Worm (Caenorhabditis elegans) whole organism, L3 larva: ENCODE measurements around the gene sptl-1.
"Not testable (repeated sequence)": the region's sequence is repeated elsewhere in the genome, so short reads cannot be mapped to it uniquely, and the experiment has no call there.

Experiments
- R02D3.7 ChIP-seq: fragments of 150-350 bp; optimal IDR thresholded peaks from 2 replicates; lab custom pipeline; 2014; ENCODE audit warnings: missing biosample characterization, missing genetic modification characterization
- ZK546.5 ChIP-seq: sonication (generic microtip); optimal IDR thresholded peaks from 2 replicates; lab custom pipeline; 2017; ENCODE audit warnings: missing biosample characterization, missing genetic modification characterization
- ama-1 ChIP-seq: fragments of 150-350 bp; optimal IDR thresholded peaks from 2 replicates; lab custom pipeline; 2018
- ceh-82 ChIP-seq: fragments of 150-350 bp; optimal IDR thresholded peaks from 2 replicates; lab custom pipeline; 2014; ENCODE audit warnings: missing biosample characterization, missing genetic modification characterization
- ceh-9 ChIP-seq: sonication (generic microtip); optimal IDR thresholded peaks from 2 replicates; lab custom pipeline; 2018; ENCODE audit warnings: missing biosample characterization, missing genetic modification characterization
- daf-12 ChIP-seq: fragments of 150-350 bp; optimal IDR thresholded peaks from 2 replicates; lab custom pipeline; 2014; ENCODE audit warnings: missing biosample characterization, missing genetic modification reagents, missing genetic modification characterization
- egl-27 ChIP-seq: sonication (generic microtip); optimal IDR thresholded peaks from 4 replicates; lab custom pipeline; 2017; ENCODE audit warnings: missing biosample characterization, missing genetic modification reagents, missing genetic modification characterization
- egl-5 ChIP-seq: fragments of 150-350 bp; optimal IDR thresholded peaks from 2 replicates; lab custom pipeline; 2017; ENCODE audit warnings: missing biosample characterization, missing genetic modification reagents, missing genetic modification characterization, inconsistent platforms
- elt-1 ChIP-seq: fragments of 150-350 bp; optimal IDR thresholded peaks from 2 replicates; lab custom pipeline; 2014; ENCODE audit warnings: missing biosample characterization, missing genetic modification characterization
- elt-2 ChIP-seq: sonication (generic microtip); optimal IDR thresholded peaks from 2 replicates; lab custom pipeline; 2016; ENCODE audit warnings: missing genetic modification reagents, mild to moderate bottlenecking, missing genetic modification characterization, missing compliant biosample characterization
- elt-3 ChIP-seq, 3 experiments: fragments of 150-350 bp in 1 of 3; sonication (generic microtip) in 2 of 3; optimal IDR thresholded peaks; 2 replicates in 2 of 3; 4 replicates in 1 of 3; lab custom pipeline; 2014 to 2017; ENCODE audit warnings: missing biosample characterization in 3 of 3, missing genetic modification characterization in 3 of 3
- fkh-10 ChIP-seq: sonication (generic microtip); optimal IDR thresholded peaks from 2 replicates; lab custom pipeline; 2017; ENCODE audit warnings: missing biosample characterization, missing genetic modification reagents, missing genetic modification characterization
- fkh-2 ChIP-seq: fragments of 150-350 bp; optimal IDR thresholded peaks from 2 replicates; lab custom pipeline; 2014; ENCODE audit warnings: missing biosample characterization, missing genetic modification reagents, missing genetic modification characterization
- hmg-11 ChIP-seq: sonication (generic microtip); optimal IDR thresholded peaks from 2 replicates; lab custom pipeline; 2016; ENCODE audit warnings: missing genetic modification characterization, missing compliant biosample characterization
- jun-1 ChIP-seq: fragments of 150-350 bp; optimal IDR thresholded peaks from 2 replicates; lab custom pipeline; 2014; ENCODE audit warnings: missing biosample characterization, missing genetic modification reagents, missing genetic modification characterization
- lin-15B ChIP-seq: fragments of 150-350 bp; optimal IDR thresholded peaks from 2 replicates; lab custom pipeline; 2014; ENCODE audit warnings: missing biosample characterization, missing genetic modification characterization
- lsy-12 ChIP-seq: sonication (generic microtip); optimal IDR thresholded peaks from 2 replicates; lab custom pipeline; 2016; ENCODE audit warnings: mild to moderate bottlenecking, missing genetic modification characterization, missing compliant biosample characterization
- mdl-1 ChIP-seq: fragments of 150-350 bp; optimal IDR thresholded peaks from 2 replicates; lab custom pipeline; 2014; ENCODE audit warnings: missing biosample characterization, missing genetic modification characterization
- mml-1 ChIP-seq: fragments of 150-350 bp; sonication (generic microtip); optimal IDR thresholded peaks from 3 replicates; lab custom pipeline; 2014; ENCODE audit warnings: missing biosample characterization, missing genetic modification characterization
- nfya-1 ChIP-seq: sonication (generic microtip); optimal IDR thresholded peaks from 2 replicates; lab custom pipeline; 2017; ENCODE audit warnings: missing genetic modification characterization, mild to moderate bottlenecking, missing compliant biosample characterization, antibody characterized with exemption, moderate library complexity; ENCODE audit not compliant: insufficient read depth
- nhr-11 ChIP-seq: fragments of 150-350 bp; optimal IDR thresholded peaks from 2 replicates; lab custom pipeline; 2014; ENCODE audit warnings: missing biosample characterization, missing genetic modification characterization
- nhr-23 ChIP-seq: fragments of 150-350 bp; optimal IDR thresholded peaks from 2 replicates; lab custom pipeline; 2014; ENCODE audit warnings: missing biosample characterization, missing genetic modification reagents, missing genetic modification characterization
- nhr-237 ChIP-seq: fragments of 150-350 bp; optimal IDR thresholded peaks from 2 replicates; lab custom pipeline; 2014; ENCODE audit warnings: missing biosample characterization, missing genetic modification characterization
- nhr-25 ChIP-seq: sonication (generic microtip); optimal IDR thresholded peaks from 2 replicates; lab custom pipeline; 2017; ENCODE audit warnings: missing biosample characterization, missing genetic modification characterization
- nhr-43 ChIP-seq: sonication (generic microtip); optimal IDR thresholded peaks from 2 replicates; lab custom pipeline; 2016; ENCODE audit warnings: mild to moderate bottlenecking, missing genetic modification characterization, missing compliant biosample characterization; ENCODE audit not compliant: poor library complexity, severe bottlenecking
- pha-4 ChIP-seq: fragments of 150-350 bp; optimal IDR thresholded peaks from 2 replicates; lab custom pipeline; 2014; ENCODE audit warnings: missing biosample characterization, missing genetic modification reagents, missing genetic modification characterization
- pqm-1 ChIP-seq: fragments of 150-350 bp; optimal IDR thresholded peaks from 2 replicates; lab custom pipeline; 2017; ENCODE audit warnings: missing biosample characterization, missing genetic modification characterization, inconsistent platforms
- skn-1 ChIP-seq: fragments of 150-350 bp; optimal IDR thresholded peaks from 2 replicates; lab custom pipeline; 2014; ENCODE audit warnings: missing biosample characterization, missing genetic modification characterization
- snpc-4 ChIP-seq: fragments of 150-350 bp; optimal IDR thresholded peaks from 2 replicates; lab custom pipeline; 2014; ENCODE audit warnings: missing biosample characterization, missing genetic modification characterization
- tbx-2 ChIP-seq: sonication (generic microtip); optimal IDR thresholded peaks from 2 replicates; lab custom pipeline; 2016; ENCODE audit warnings: mild to moderate bottlenecking, missing genetic modification characterization, missing compliant biosample characterization
- unc-62 ChIP-seq: fragments of 150-350 bp; sonication (generic microtip); optimal IDR thresholded peaks from 4 replicates; lab custom pipeline; 2014; ENCODE audit warnings: missing biosample characterization, missing genetic modification reagents, missing genetic modification characterization
- ztf-11 ChIP-seq: fragments of 150-350 bp; optimal IDR thresholded peaks from 2 replicates; lab custom pipeline; 2014; ENCODE audit warnings: missing biosample characterization, missing genetic modification characterization

sptl-1 gene

DNA sequence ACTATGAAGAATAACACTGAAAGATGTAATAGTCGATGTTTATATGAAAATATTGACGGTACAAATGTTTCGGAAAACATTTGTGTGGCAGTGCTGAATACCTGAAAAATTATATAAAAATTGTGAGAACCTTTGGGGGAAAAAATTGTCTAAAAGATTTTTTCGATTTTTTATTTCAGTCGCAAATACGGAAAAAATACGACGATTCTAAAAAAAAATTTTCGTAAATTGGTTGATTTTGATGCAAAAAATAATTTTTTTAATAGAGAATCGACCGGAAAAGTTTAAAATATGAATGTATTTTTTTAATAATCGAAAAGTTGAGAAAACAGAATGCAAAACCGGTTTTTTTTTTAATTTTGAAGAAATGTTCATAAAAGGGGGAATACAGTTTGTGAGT lies 43.7 kb downstream of the sptl-1 start, which contains the start of gene C50D2.7:
Gene C50D2.7, minus strand, starts transcription at position 101 of the 400 bp plus-strand sequence.
- TF ChIP-seq snpc-4 (no peak), elt-3 (tag; optimal IDR thresholded peaks at IDR 0.05; lab: Kevin White, UChicago) (no peak)
- TF ChIP-seq, all 47 proteins: peak for 0

ce11 chrII:97992-98763 lies 46.7 kb downstream of the sptl-1 start, which contains the start of the genes luc-7L3 and sftb-6:
TSS of gene luc-7L3 (minus strand) at chrII:98027.
TSS of gene sftb-6 (plus strand) at chrII:98404.
- peak; percentile 70 for TF ChIP-seq hmg-11 (tag; lab: Kevin White, UChicago)
- peak; percentile 43 for TF ChIP-seq nfya-1 (tag; lab: Kevin White, UChicago)
- TF ChIP-seq lsy-12 (tag; lab: Kevin White, UChicago) = no peak
- peak; percentile 73 for TF ChIP-seq lin-15B (tag; lab: Kevin White, UChicago)
- peak; percentile 95 for TF ChIP-seq R02D3.7 (tag; lab: Kevin White, UChicago)
- peak; percentile 30 for TF ChIP-seq elt-2 (tag; lab: Kevin White, UChicago)
- TF ChIP-seq ztf-11 (tag; lab: Kevin White, UChicago) = no peak
- TF ChIP-seq jun-1 (tag; lab: Kevin White, UChicago) = no peak
- peak; percentile 28 for TF ChIP-seq snpc-4
- peak; percentile 37 for TF ChIP-seq skn-1
- no peak for TF ChIP-seq nhr-43
- TF ChIP-seq pha-4 (tag; lab: Kevin White, UChicago) = peak; percentile 66
- TF ChIP-seq nhr-23 (tag; lab: Kevin White, UChicago) = peak; percentile 45

DNA sequence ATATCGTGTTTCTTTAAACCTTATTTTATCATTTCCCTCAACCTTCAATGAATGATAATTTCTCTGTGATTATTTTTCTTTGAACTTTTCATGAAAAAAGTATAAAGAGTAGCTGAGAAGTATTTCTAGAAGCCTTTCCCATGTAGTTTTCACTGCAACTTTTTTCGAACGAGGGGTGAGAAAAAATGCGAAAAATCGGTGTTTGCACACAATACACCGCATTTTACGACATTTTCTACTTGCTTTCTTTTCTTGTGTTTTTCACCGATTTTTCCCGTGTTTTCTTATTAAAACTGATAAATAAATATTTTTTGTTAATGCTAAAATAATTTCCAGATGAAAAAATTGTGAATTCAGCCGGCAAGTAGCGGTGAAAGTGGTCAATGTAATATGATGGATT lies 47.4 kb downstream of the sptl-1 start, which contains the start of gene C50D2.10:
Gene C50D2.10, plus strand, starts transcription at position 245 of the 400 bp plus-strand sequence.
- TF ChIP-seq pqm-1; ztf-11 (tag; lab: Kevin White, UChicago); unc-62 (GFP tag; lab: Kevin White, UChicago): not testable (repeated sequence)

- no peak for TF ChIP-seq skn-1
Measured at ce11 chrII:101176-101575, 49.7 kb downstream of the sptl-1 start.

DNA sequence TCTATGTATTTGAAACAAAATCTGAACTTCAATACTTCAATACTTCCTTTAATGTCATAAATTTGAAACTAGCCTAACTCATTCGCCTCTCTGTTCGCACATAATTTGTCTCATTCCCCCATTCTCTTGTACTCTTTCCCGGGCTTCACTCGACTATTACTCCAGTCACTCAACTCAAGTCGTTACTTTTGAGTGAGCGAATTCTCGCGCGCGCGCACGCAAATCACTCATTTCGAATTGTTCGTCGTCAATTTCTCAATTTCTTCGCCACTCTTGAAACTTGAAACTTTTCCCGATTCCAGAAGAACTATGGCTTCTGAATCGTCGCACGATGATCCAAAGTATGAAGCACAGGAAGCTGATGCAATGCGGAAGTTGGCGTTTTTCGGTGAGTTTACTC lies 52.8 kb downstream of the sptl-1 start, which contains the start of gene col-68:
Gene col-68, plus strand, starts transcription at position 301 of the 400 bp plus-strand sequence.
- TF ChIP-seq ceh-9 (tag; lab: Kevin White, UChicago) (no peak), lsy-12 (tag; lab: Kevin White, UChicago) (no peak), ama-1 (lab: Kevin White, UChicago) (no peak), fkh-10 (GFP tag; lab: Kevin White, UChicago) (no peak)

DNA sequence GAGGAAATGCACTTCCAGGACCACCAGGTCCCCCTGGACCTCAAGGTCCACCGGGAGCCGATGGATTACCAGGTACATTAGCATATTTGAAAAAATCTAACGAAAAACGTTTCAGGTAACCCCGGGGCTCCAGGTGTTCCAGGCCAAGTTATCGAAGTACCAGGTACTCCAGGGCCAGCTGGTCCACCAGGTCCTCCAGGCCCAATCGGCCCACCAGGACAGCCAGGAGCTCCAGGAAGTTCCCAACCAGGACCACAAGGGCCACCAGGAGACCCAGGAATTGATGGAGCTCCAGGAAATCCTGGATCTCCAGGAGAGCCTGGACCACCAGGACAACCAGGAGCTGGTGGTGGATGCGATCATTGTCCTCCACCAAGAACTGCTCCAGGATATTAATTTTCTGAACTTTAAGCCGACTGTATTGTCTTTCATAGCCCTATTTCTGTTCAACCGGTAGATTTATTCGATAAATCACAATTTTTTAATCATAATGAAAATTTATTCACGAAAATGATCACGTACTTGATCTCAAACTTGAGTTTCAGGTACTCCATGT lies 54.0 kb downstream of the sptl-1 start:
- TF ChIP-seq fkh-10 (GFP tag; lab: Kevin White, UChicago) (no peak), jun-1 (tag; lab: Kevin White, UChicago) (no peak), ceh-82 (tag; lab: Kevin White, UChicago) (no peak), ZK546.5 (tag; lab: Kevin White, UChicago) (no peak), daf-12 (tag; lab: Kevin White, UChicago) (no peak), fkh-2 (tag; lab: Kevin White, UChicago) (no peak), nhr-237 (tag; lab: Kevin White, UChicago) (no peak), nfya-1 (tag; lab: Kevin White, UChicago) (no peak), nhr-25 (tag; lab: Kevin White, UChicago) (no peak), elt-2 (tag; lab: Kevin White, UChicago) (no peak), egl-5 (tag; lab: Kevin White, UChicago) (no peak), nhr-11 (tag; lab: Kevin White, UChicago) (no peak), elt-1 (no peak), pqm-1 (no peak), snpc-4 (no peak), egl-27 (no peak), mml-1 (tag; lab: Kevin White, UChicago) (no peak), ceh-9 (tag; lab: Kevin White, UChicago) (no peak), mdl-1 (no peak), tbx-2 (tag; lab: Kevin White, UChicago) (no peak)
